Worm (Caenorhabditis elegans) whole organism, late embryonic: ENCODE data around the gene K02E11.5.

Source experiments
- ama-1 ChIP-seq: fragments of 150-350 bp; optimal IDR thresholded peaks from 2 replicates; lab custom pipeline; 2014
- ceh-19 ChIP-seq: fragments of 200-800 bp; sonication (Bioruptor generic); optimal IDR thresholded peaks from 2 replicates; lab custom pipeline; 2018; ENCODE audit warnings: mild to moderate bottlenecking, missing genetic modification characterization, missing compliant biosample characterization
- rnt-1 ChIP-seq: sonication (generic microtip); optimal IDR thresholded peaks from 2 replicates; lab custom pipeline; 2016; ENCODE audit warnings: missing genetic modification characterization, missing compliant biosample characterization
- zip-5 ChIP-seq: sonication (generic microtip); optimal IDR thresholded peaks from 2 replicates; lab custom pipeline; 2016; ENCODE audit warnings: missing genetic modification characterization, missing compliant biosample characterization

ce11 chrV:14231656-14232055 is 20.5 kb upstream of the K02E11.5 start:
- TF ChIP-seq ceh-19 (GFP tag; lab: Kevin White, UChicago) (no peak), ama-1 (lab: Kevin White, UChicago) (no peak), rnt-1 (tag; lab: Kevin White, UChicago) (no peak), zip-5 (tag; lab: Kevin White, UChicago) (no peak)
